Fruit fly (Drosophila melanogaster) whole organism, embryonic: ENCODE results near the gene CG7069.

Experiments
- Ada2b ChIP-seq: fragments of 200-800 bp; sonication (Bioruptor generic); IDR thresholded peaks from 2 replicates; pipeline ENCODE4 v1.3.6; 2022; ENCODE audit warnings: missing biosample characterization, missing genetic modification characterization
- C15 ChIP-seq: fragments of 200-800 bp; sonication (Bioruptor generic); IDR thresholded peaks from 3 replicates; pipeline ENCODE4 v1.3.6; 2022; ENCODE audit warnings: missing biosample characterization, missing genetic modification characterization
- CG10209 ChIP-seq: fragments of 200-800 bp; sonication (Bioruptor generic); optimal IDR thresholded peaks from 3 replicates; lab custom pipeline; 2017; ENCODE audit warnings: missing biosample characterization, mild to moderate bottlenecking, missing genetic modification characterization, missing genetic modification reagents
- CG10959 ChIP-seq: fragments of 200-800 bp; sonication (Bioruptor generic); IDR thresholded peaks from 2 replicates; pipeline ENCODE4 v1.3.6; 2022; ENCODE audit warnings: missing biosample characterization, missing genetic modification characterization
- CG11456 ChIP-seq: fragments of 200-800 bp; sonication (Bioruptor generic); IDR thresholded peaks from 3 replicates; pipeline ENCODE4 v1.3.6; 2022; ENCODE audit warnings: missing biosample characterization, missing genetic modification characterization
- CG12391 ChIP-seq: fragments of 200-800 bp; sonication (Bioruptor generic); optimal IDR thresholded peaks from 3 replicates; lab custom pipeline; 2018; ENCODE audit warnings: missing biosample characterization, mild to moderate bottlenecking, missing genetic modification characterization, moderate library complexity
- CG12769 ChIP-seq: fragments of 200-800 bp; sonication (Bioruptor generic); optimal IDR thresholded peaks from 2 replicates; lab custom pipeline; 2019; ENCODE audit warnings: missing biosample characterization, mild to moderate bottlenecking, missing genetic modification characterization, moderate library complexity
- CG13775 ChIP-seq: fragments of 200-800 bp; sonication (Bioruptor generic); optimal IDR thresholded peaks from 3 replicates; lab custom pipeline; 2017; ENCODE audit warnings: missing biosample characterization, mild to moderate bottlenecking, missing genetic modification characterization
- CG15269 ChIP-seq: fragments of 200-800 bp; sonication (Bioruptor generic); optimal IDR thresholded peaks from 2 replicates; lab custom pipeline; 2018; ENCODE audit warnings: missing biosample characterization, mild to moderate bottlenecking, missing genetic modification characterization, moderate library complexity
- CG1602 ChIP-seq: fragments of 200-800 bp; sonication (Bioruptor generic); optimal IDR thresholded peaks from 3 replicates; lab custom pipeline; 2016; ENCODE audit warnings: missing biosample characterization, missing genetic modification characterization
- CG16815 ChIP-seq: fragments of 200-800 bp; sonication (Bioruptor generic); optimal IDR thresholded peaks from 3 replicates; lab custom pipeline; 2017; ENCODE audit warnings: missing biosample characterization, mild to moderate bottlenecking, missing genetic modification characterization
- CG17328 ChIP-seq: fragments of 200-800 bp; sonication (Bioruptor generic); IDR thresholded peaks from 2 replicates; pipeline ENCODE4 v1.3.6; 2022; ENCODE audit warnings: missing biosample characterization, missing genetic modification characterization
- CG17912 ChIP-seq: fragments of 200-800 bp; sonication (Bioruptor generic); optimal IDR thresholded peaks from 2 replicates; lab custom pipeline; 2018; ENCODE audit warnings: missing biosample characterization, mild to moderate bottlenecking, missing genetic modification characterization
- CG18476 ChIP-seq: fragments of 200-800 bp; sonication (Bioruptor generic); optimal IDR thresholded peaks from 2 replicates; lab custom pipeline; 2016; ENCODE audit warnings: missing biosample characterization, mild to moderate bottlenecking, missing genetic modification characterization
- CG18764 ChIP-seq: fragments of 200-800 bp; sonication (Bioruptor generic); optimal IDR thresholded peaks from 3 replicates; lab custom pipeline; 2016; ENCODE audit warnings: missing biosample characterization, missing genetic modification characterization
- CG2129 ChIP-seq: fragments of 200-800 bp; sonication (Bioruptor generic); IDR thresholded peaks from 2 replicates; pipeline ENCODE4 v1.3.6; 2022; ENCODE audit warnings: missing biosample characterization, missing genetic modification characterization; ENCODE audit not compliant: partially characterized antibody
- CG2678 ChIP-seq: fragments of 200-800 bp; sonication (Bioruptor generic); optimal IDR thresholded peaks from 3 replicates; lab custom pipeline; 2019; ENCODE audit warnings: missing biosample characterization, mild to moderate bottlenecking, missing genetic modification characterization, moderate library complexity
- CG30403 ChIP-seq: fragments of 200-800 bp; sonication (Bioruptor generic); optimal IDR thresholded peaks from 3 replicates; lab custom pipeline; 2016; ENCODE audit warnings: missing biosample characterization, missing genetic modification characterization
- CG3065 ChIP-seq: fragments of 200-800 bp; sonication (Bioruptor generic); optimal IDR thresholded peaks from 2 replicates; lab custom pipeline; 2016; ENCODE audit warnings: missing biosample characterization, missing genetic modification characterization
- CG34422 ChIP-seq: fragments of 200-800 bp; sonication (Bioruptor generic); IDR thresholded peaks from 3 replicates; pipeline ENCODE4 v1.3.6; 2022; ENCODE audit warnings: missing biosample characterization, missing genetic modification characterization
- CG3847 ChIP-seq: fragments of 200-800 bp; sonication (Bioruptor generic); IDR thresholded peaks from 2 replicates; pipeline ENCODE4 v1.3.6; 2022; ENCODE audit warnings: missing biosample characterization, missing genetic modification characterization
- CG4282 ChIP-seq: fragments of 200-800 bp; sonication (Bioruptor generic); optimal IDR thresholded peaks from 2 replicates; lab custom pipeline; 2016; ENCODE audit warnings: missing biosample characterization, missing genetic modification characterization
- CG4424 ChIP-seq: fragments of 200-800 bp; sonication (Bioruptor generic); optimal IDR thresholded peaks from 3 replicates; lab custom pipeline; 2016; ENCODE audit warnings: missing biosample characterization, missing genetic modification characterization
- CG8359 ChIP-seq: fragments of 200-800 bp; sonication (Bioruptor generic); optimal IDR thresholded peaks from 2 replicates; lab custom pipeline; 2017; ENCODE audit warnings: missing biosample characterization, mild to moderate bottlenecking, missing genetic modification characterization, borderline replicate concordance
- CG8388 ChIP-seq: fragments of 200-800 bp; sonication (Bioruptor generic); optimal IDR thresholded peaks from 2 replicates; lab custom pipeline; 2019; ENCODE audit warnings: missing biosample characterization, mild to moderate bottlenecking, missing genetic modification characterization, moderate library complexity
- CG9215 ChIP-seq: fragments of 200-800 bp; sonication (Bioruptor generic); IDR thresholded peaks from 2 replicates; pipeline ENCODE4 v1.3.6; 2022; ENCODE audit warnings: missing biosample characterization, missing genetic modification characterization
- CoRest ChIP-seq: fragments of 200-800 bp; sonication (Bioruptor generic); optimal IDR thresholded peaks from 3 replicates; lab custom pipeline; 2018; ENCODE audit warnings: missing biosample characterization, mild to moderate bottlenecking, missing genetic modification characterization, moderate library complexity
- Ets65A ChIP-seq: fragments of 200-800 bp; sonication (Bioruptor generic); peaks from one replicate; lab custom pipeline; 2016; ENCODE audit warnings: missing biosample characterization, missing genetic modification characterization
- Fer1 ChIP-seq: fragments of 200-800 bp; sonication (Bioruptor generic); optimal IDR thresholded peaks from 2 replicates; lab custom pipeline; 2017; ENCODE audit warnings: missing biosample characterization, mild to moderate bottlenecking, missing genetic modification characterization
- Fer2 ChIP-seq: fragments of 200-800 bp; sonication (Bioruptor generic); optimal IDR thresholded peaks from 2 replicates; lab custom pipeline; 2018; ENCODE audit warnings: missing biosample characterization, mild to moderate bottlenecking, missing genetic modification characterization, moderate library complexity
- Gug ChIP-seq: fragments of 200-800 bp; sonication (Bioruptor generic); IDR thresholded peaks from 4 replicates; pipeline ENCODE4 v1.3.6; 2022; ENCODE audit warnings: missing biosample characterization, missing genetic modification characterization
- Hr39 ChIP-seq: fragments of >200 bp; optimal IDR thresholded peaks from 2 replicates; lab custom pipeline; 2017
- Med ChIP-seq: fragments of 200-800 bp; sonication (Bioruptor generic); peaks from one replicate; lab custom pipeline; 2016; ENCODE audit warnings: missing biosample characterization, missing genetic modification characterization, mild to moderate bottlenecking, inconsistent platforms, moderate library complexity
- Myb ChIP-seq: fragments of 200-800 bp; sonication (Bioruptor generic); optimal IDR thresholded peaks from 2 replicates; lab custom pipeline; 2016; ENCODE audit warnings: missing biosample characterization, missing genetic modification characterization
- NFAT ChIP-seq: fragments of 200-800 bp; sonication (Bioruptor generic); IDR thresholded peaks from 2 replicates; pipeline ENCODE4 v1.3.6; 2022; ENCODE audit warnings: missing biosample characterization, missing genetic modification characterization
- Nf-YC ChIP-seq: fragments of 200-800 bp; optimal IDR thresholded peaks from 3 replicates; lab custom pipeline; 2019; ENCODE audit warnings: missing biosample characterization, mild to moderate bottlenecking, missing genetic modification characterization, moderate library complexity
- Ptx1 ChIP-seq: fragments of 200-800 bp; sonication (Bioruptor generic); IDR thresholded peaks from 2 replicates; pipeline ENCODE4 v1.3.6; 2022; ENCODE audit warnings: missing biosample characterization, missing genetic modification characterization
- TFAM ChIP-seq: fragments of 200-800 bp; sonication (Bioruptor generic); optimal IDR thresholded peaks from 2 replicates; lab custom pipeline; 2017; ENCODE audit warnings: missing biosample characterization, missing genetic modification characterization, inconsistent platforms
- bigmax ChIP-seq: fragments of 200-800 bp; sonication (Bioruptor generic); optimal IDR thresholded peaks from 2 replicates; lab custom pipeline; 2018; ENCODE audit warnings: missing biosample characterization, mild to moderate bottlenecking, missing genetic modification characterization
- dmrt99B ChIP-seq: fragments of 200-800 bp; sonication (Bioruptor generic); optimal IDR thresholded peaks from 2 replicates; lab custom pipeline; 2018; ENCODE audit warnings: missing biosample characterization, mild to moderate bottlenecking, missing genetic modification characterization, moderate library complexity
- dpn ChIP-seq, 2 experiments: fragments of 200-800 bp; sonication (Bioruptor generic); optimal IDR thresholded peaks; 3 replicates each; lab custom pipeline; 2016; ENCODE audit warnings: missing biosample characterization in 2 of 2, missing genetic modification characterization in 2 of 2
- ems ChIP-seq: fragments of 200-800 bp; sonication (Bioruptor generic); optimal IDR thresholded peaks from 3 replicates; lab custom pipeline; 2016; ENCODE audit warnings: missing biosample characterization, missing genetic modification characterization
- hb ChIP-seq: fragments of 200-800 bp; sonication (Bioruptor generic); IDR thresholded peaks from 3 replicates; pipeline ENCODE4 v1.3.6; 2022; ENCODE audit warnings: missing biosample characterization, missing genetic modification characterization; ENCODE audit not compliant: partially characterized antibody
- lilli ChIP-seq: fragments of 200-800 bp; sonication (Bioruptor generic); optimal IDR thresholded peaks from 3 replicates; lab custom pipeline; 2016; ENCODE audit warnings: missing biosample characterization, missing genetic modification characterization
- lmd ChIP-seq: fragments of 200-800 bp; sonication (Bioruptor generic); IDR thresholded peaks from 2 replicates; pipeline ENCODE4 v1.3.6; 2022; ENCODE audit warnings: missing biosample characterization, missing genetic modification characterization
- otp ChIP-seq: fragments of 200-800 bp; sonication (Bioruptor generic); IDR thresholded peaks from 3 replicates; pipeline ENCODE4, ENCODE4 v1.3.6; 2022; ENCODE audit warnings: missing biosample characterization, missing genetic modification characterization
- phol ChIP-seq: fragments of 200-800 bp; sonication (Bioruptor generic); optimal IDR thresholded peaks from 3 replicates; lab custom pipeline; 2018; ENCODE audit warnings: missing biosample characterization, mild to moderate bottlenecking, missing genetic modification characterization, moderate library complexity
- sens ChIP-seq: fragments of 200-800 bp; sonication (Bioruptor generic); peaks from one replicate; lab custom pipeline; 2016; ENCODE audit warnings: missing biosample characterization, missing genetic modification characterization
- twi ChIP-seq: fragments of 200-800 bp; optimal IDR thresholded peaks from 2 replicates; lab custom pipeline; 2019; ENCODE audit warnings: missing biosample characterization, mild to moderate bottlenecking, missing genetic modification characterization, moderate library complexity
- vvl ChIP-seq: fragments of 200-800 bp; sonication (Bioruptor generic); IDR thresholded peaks from 2 replicates; pipeline ENCODE4 v1.3.6; 2022; ENCODE audit warnings: missing biosample characterization, missing genetic modification characterization
- zfh1 ChIP-seq: fragments of 200-800 bp; sonication (Bioruptor generic); IDR thresholded peaks from 3 replicates; pipeline ENCODE4 v1.3.6; 2022; ENCODE audit warnings: missing biosample characterization, missing genetic modification characterization

CG7069 gene

DNA sequence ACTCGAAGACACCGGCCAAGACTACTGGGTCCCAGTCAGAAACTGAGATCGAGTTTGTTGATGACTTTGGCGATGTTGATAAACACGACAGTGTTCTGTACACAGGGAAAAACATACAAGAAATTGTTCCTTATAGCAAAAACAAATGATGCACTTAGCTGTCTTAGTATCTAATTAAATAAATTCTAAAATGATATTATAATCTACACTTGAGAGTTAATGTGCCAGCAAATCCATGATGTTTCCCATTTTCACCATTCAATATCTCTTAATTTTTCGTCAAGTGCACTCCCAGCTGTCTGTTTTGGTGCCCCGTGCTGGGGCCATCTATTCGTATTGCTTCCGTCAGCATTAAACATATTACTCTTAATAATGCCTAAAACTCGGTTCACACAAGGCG is 27.6 kb downstream of the CG7069 start (continued):
- TF ChIP-seq dpn (GFP tag; optimal IDR thresholded peaks at IDR 0.05; lab: Kevin White, UChicago) (peak in 1 of 2 experiments; percentile 3), CG3847 (peak; percentile 40; the same call in 1 of the 2 replicates), Nf-YC (tag; lab: Kevin White, UChicago) (no peak), CG34422 (GFP tag; lab: Robert Waterston, UW) (peak; percentile 63; the same call in 1 of the 3 replicates), CG12769 (tag; lab: Kevin White, UChicago) (peak; percentile 40), CG16815 (GFP tag; lab: Kevin White, UChicago) (no peak), CoRest (tag; lab: Kevin White, UChicago) (peak; percentile 18), lmd (GFP tag; lab: Robert Waterston, UW) (peak; percentile 71), bigmax (GFP tag; lab: Kevin White, UChicago) (no peak), Ets65A (GFP tag; lab: Kevin White, UChicago) (peak; percentile 16), Med (GFP tag; lab: Kevin White, UChicago) (peak; percentile 52), CG11456 (GFP tag; lab: Robert Waterston, UW) (peak; percentile 55; the same call in 1 of the 3 replicates), CG3065 (GFP tag; lab: Kevin White, UChicago) (no peak), CG17328 (peak; percentile 42; the same call in 1 of the 2 replicates), CG18476 (GFP tag; lab: Kevin White, UChicago) (peak; percentile 14), CG8388 (GFP tag; lab: Kevin White, UChicago) (no peak), CG9215 (GFP tag; lab: Robert Waterston, UW) (peak; percentile 26; the same call in 1 of the 2 replicates), CG18764 (GFP tag; lab: Kevin White, UChicago) (no peak), lilli (GFP tag; lab: Kevin White, UChicago) (peak; percentile 39), CG10959 (GFP tag; lab: Robert Waterston, UW) (peak; percentile 17; the same call in 1 of the 2 replicates), vvl (peak; percentile 67; the same call in 1 of the 2 replicates), phol (tag; lab: Kevin White, UChicago) (no peak), CG13775 (GFP tag; lab: Kevin White, UChicago) (peak; percentile 14), dmrt99B (tag; lab: Kevin White, UChicago) (no peak), CG17912 (no peak), CG2129 (GFP tag; lab: Robert Waterston, UW) (no peak), Gug (peak; percentile 16; the same call in 1 of the 4 replicates), CG4424 (GFP tag; lab: Kevin White, UChicago) (no peak), CG2678 (no peak), CG10209 (GFP tag; lab: Kevin White, UChicago) (no peak), NFAT (GFP tag; lab: Robert Waterston, UW) (peak; percentile 60), CG1602 (peak; percentile 8), Myb (no peak), TFAM (GFP tag; lab: Kevin White, UChicago) (no peak), C15 (GFP tag; lab: Robert Waterston, UW) (no peak), zfh1 (GFP tag; lab: Robert Waterston, UW) (peak; percentile 56; the same call in 1 of the 3 replicates), CG30403 (GFP tag; lab: Kevin White, UChicago) (peak; percentile 3), hb (GFP tag; lab: Robert Waterston, UW) (no peak), Fer2 (tag; lab: Kevin White, UChicago) (no peak), CG15269 (tag; lab: Kevin White, UChicago) (no peak), Ada2b (peak; percentile 40; the same call in 1 of the 2 replicates), Hr39 (lab: Kevin White, UChicago) (no peak), Fer1 (no peak), CG8359 (no peak), Ptx1 (GFP tag; lab: Robert Waterston, UW) (peak; percentile 58), ems (GFP tag; lab: Kevin White, UChicago) (no peak), otp (no peak), CG12391 (tag; lab: Kevin White, UChicago) (peak; percentile 5), sens (GFP tag; lab: Kevin White, UChicago) (peak; percentile 65), twi (no peak), CG4282 (GFP tag; lab: Kevin White, UChicago) (no peak)
